Worm (Caenorhabditis elegans): ENCODE data around the gene F26F2.1.

The F26F2.1 gene

ce11 chrV:20580511-20581040 is 18.9 kb upstream of the F26F2.1 start, which contains the start of gene F26F2.7 (continued):
- TF ChIP-seq lin-35 (GFP tag; optimal IDR thresholded peaks at IDR 0.05) (peak in 2 of 3 experiments; percentile 4 to 82), mxl-1 (tag; optimal IDR thresholded peaks at IDR 0.05) (peak; percentile 9), Y67H2A.10 (GFP tag; conservative IDR thresholded peaks at IDR 0.05) (peak; percentile 63; the same call in 1 of the 2 replicates), ccch-3 (GFP tag; optimal IDR thresholded peaks at IDR 0.05) (no peak), B0019.2 (GFP tag; conservative IDR thresholded peaks at IDR 0.05) (0 out of 2 replicates have a peak, but pooled peaks have one; percentile 20), hsf-1 (GFP tag; IDR thresholded peaks at IDR 0.05) (no peak), mel-28 (tag; optimal IDR thresholded peaks at IDR 0.05; ENCODE audit: borderline replicate concordance) (no peak), lag-1 (GFP tag; IDR thresholded peaks at IDR 0.05) (no peak), ets-4 (GFP tag; optimal IDR thresholded peaks at IDR 0.05) (no peak), hmg-1.2 (GFP tag; IDR thresholded peaks at IDR 0.05) (peak; percentile 71), nhr-80 (tag; optimal IDR thresholded peaks at IDR 0.05) (peak; percentile 80), dpff-1 (tag; optimal IDR thresholded peaks at IDR 0.05) (no peak), madf-8 (GFP tag; conservative IDR thresholded peaks at IDR 0.05) (peak; percentile 99), ekl-4 (GFP tag; IDR thresholded peaks at IDR 0.05) (peak; percentile 89), rec-8 (tag; optimal IDR thresholded peaks at IDR 0.05) (no peak), repo-1 (tag; optimal IDR thresholded peaks at IDR 0.05) (peak; percentile 89), madf-6 (GFP tag; IDR thresholded peaks at IDR 0.05) (peak; percentile 99), xnd-1 (tag; optimal IDR thresholded peaks at IDR 0.05) (peak; percentile 100), F37B4.10 (GFP tag; IDR thresholded peaks at IDR 0.05) (0 out of 2 replicates have a peak, but pooled peaks have one; percentile 20), Y95B8A.8 (GFP tag; IDR thresholded peaks at IDR 0.05) (peak; percentile 82; the same call in 1 of the 2 replicates)

- TF ChIP-seq hsf-1 (GFP tag; IDR thresholded peaks at IDR 0.05): no peak
- no peak for TF ChIP-seq lag-1 (GFP tag; IDR thresholded peaks at IDR 0.05)
- no peak for TF ChIP-seq nhr-80 (tag; optimal IDR thresholded peaks at IDR 0.05)
- TF ChIP-seq rcor-1 (GFP tag; IDR thresholded peaks at IDR 0.05): no peak
- TF ChIP-seq hmg-20 (GFP tag; IDR thresholded peaks at IDR 0.05): no peak
- TF ChIP-seq repo-1 (tag; optimal IDR thresholded peaks at IDR 0.05): no peak
- no peak for TF ChIP-seq aptf-3 (GFP tag; IDR thresholded peaks at IDR 0.05)
- TF ChIP-seq snpc-1.3 (tag; optimal IDR thresholded peaks at IDR 0.05; ENCODE audit: insufficient read depth): no peak
- TF ChIP-seq atf-7 (tag; optimal IDR thresholded peaks at IDR 0.05): no peak
- no peak for TF ChIP-seq let-607 (tag; optimal IDR thresholded peaks at IDR 0.05)
- no peak for TF ChIP-seq gei-17 (GFP tag; optimal IDR thresholded peaks at IDR 0.05)
- TF ChIP-seq ceh-27 (GFP tag; optimal IDR thresholded peaks at IDR 0.05): no peak
- TF ChIP-seq egrh-3 (GFP tag; IDR thresholded peaks at IDR 0.05): no peak
- TF ChIP-seq efl-1 (GFP tag; optimal IDR thresholded peaks at IDR 0.05): no peak
- TF ChIP-seq F22D6.2 (tag; optimal IDR thresholded peaks at IDR 0.05): no peak
- TF ChIP-seq Y53F4B.3 (GFP tag; IDR thresholded peaks at IDR 0.05): no peak
- TF ChIP-seq athp-1 (tag; optimal IDR thresholded peaks at IDR 0.05): no peak
- TF ChIP-seq pbrm-1 (GFP tag; IDR thresholded peaks at IDR 0.05): no peak
- no peak for TF ChIP-seq nfyb-1 (GFP tag; IDR thresholded peaks at IDR 0.05)
- TF ChIP-seq lin-35 (GFP tag; optimal IDR thresholded peaks at IDR 0.05): no peak
Measured at ce11 chrV:20579534-20579933, 17.8 kb upstream of the F26F2.1 start, which contains the start of gene F26F2.8. Gene F26F2.8 (plus strand): TSS chrV:20579546.

- TF ChIP-seq mel-28 (tag; optimal IDR thresholded peaks at IDR 0.05; ENCODE audit: borderline replicate concordance) (no peak), ztf-3 (GFP tag; optimal IDR thresholded peaks at IDR 0.05) (no peak), ccch-3 (GFP tag; optimal IDR thresholded peaks at IDR 0.05) (no peak), tbp1 (GFP tag; optimal IDR thresholded peaks at IDR 0.05) (no peak), atf-7 (tag; optimal IDR thresholded peaks at IDR 0.05) (no peak), sea-2 (GFP tag; IDR thresholded peaks at IDR 0.05) (no peak), bed-2 (GFP tag; IDR thresholded peaks at IDR 0.05) (no peak), madf-3 (GFP tag; IDR thresholded peaks at IDR 0.05) (no peak), aptf-3 (GFP tag; IDR thresholded peaks at IDR 0.05) (no peak), egrh-3 (GFP tag; IDR thresholded peaks at IDR 0.05) (no peak), nfyb-1 (GFP tag; IDR thresholded peaks at IDR 0.05) (no peak), ztf-26 (tag; optimal IDR thresholded peaks at IDR 0.05) (no peak), lin-40 (tag; optimal IDR thresholded peaks at IDR 0.05) (no peak), lsy-27 (tag; optimal IDR thresholded peaks at IDR 0.05; ENCODE audit: borderline replicate concordance, insufficient read depth) (no peak), hlh-26 (GFP tag; conservative IDR thresholded peaks at IDR 0.05) (no peak)
Measured at ce11 chrV:20574872-20575271, 13.2 kb upstream of the F26F2.1 start.
